Worm (Caenorhabditis elegans): Measurements from ENCODE around the gene T23F2.3.

DNA sequence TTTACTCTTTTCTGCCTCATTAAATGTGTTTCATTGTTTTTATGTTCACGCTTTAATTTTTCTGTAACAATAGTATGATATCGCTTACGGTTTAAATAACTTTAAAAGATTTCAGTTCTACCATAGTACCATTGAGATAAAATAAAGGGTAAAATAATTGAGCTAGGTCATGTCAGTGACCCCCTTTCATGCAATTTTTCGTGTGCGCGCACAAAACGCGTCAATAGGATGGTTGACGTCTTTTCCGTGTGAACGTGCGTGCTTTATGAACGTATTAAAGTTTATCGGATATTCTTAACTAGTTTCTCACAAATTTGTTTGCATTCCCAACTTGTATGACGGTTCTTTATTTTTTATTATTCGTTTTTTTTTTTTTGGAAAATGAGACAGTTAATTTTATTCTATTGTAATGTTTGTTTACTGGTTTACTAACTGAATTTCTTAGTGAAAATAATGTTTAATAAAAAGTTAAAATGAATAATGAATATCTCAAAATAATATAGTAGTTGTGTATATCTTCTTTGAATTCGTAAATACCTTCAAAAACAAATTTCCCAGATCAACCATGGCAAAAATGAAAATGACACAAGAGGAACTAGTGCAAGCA, 26.1 kb downstream of the T23F2.3 start, which contains the start of gene C25F6.1:
- TF ChIP-seq nhr-28 (tag; optimal IDR thresholded peaks at IDR 0.05), result no peak
- TF ChIP-seq pha-4 (GFP tag; IDR thresholded peaks at IDR 0.05), result no peak
- TF ChIP-seq pha-4 (tag; optimal IDR thresholded peaks at IDR 0.05), result no peak
- TF ChIP-seq lin-13 (GFP tag; optimal IDR thresholded peaks at IDR 0.05), result no peak
- no peak for TF ChIP-seq fkh-10 (GFP tag; optimal IDR thresholded peaks at IDR 0.05)
- TF ChIP-seq ceh-28 (tag; optimal IDR thresholded peaks at IDR 0.05), result no peak
- TF ChIP-seq mdt-29 (GFP tag; IDR thresholded peaks at IDR 0.05), result no peak
- no peak for TF ChIP-seq dpl-1 (GFP tag; optimal IDR thresholded peaks at IDR 0.05)
- TF ChIP-seq unc-130 (GFP tag; optimal IDR thresholded peaks at IDR 0.05), result no peak
- TF ChIP-seq Y75B8A.6 (GFP tag; IDR thresholded peaks at IDR 0.05), result no peak
- TF ChIP-seq skn-1 (tag; optimal IDR thresholded peaks at IDR 0.05), result no peak
- TF ChIP-seq ces-1 (GFP tag; optimal IDR thresholded peaks at IDR 0.05), result no peak
- no peak for TF ChIP-seq aly-2 (tag; optimal IDR thresholded peaks at IDR 0.05)
- TF ChIP-seq fos-1 (tag; optimal IDR thresholded peaks at IDR 0.05), result no peak
- TF ChIP-seq dve-1 (tag; optimal IDR thresholded peaks at IDR 0.05; ENCODE audit: insufficient read depth), result no peak
